Worm (Caenorhabditis elegans): Measurements from ENCODE around the gene plc-3.

- TF ChIP-seq zfp-3 (GFP tag; conservative IDR thresholded peaks at IDR 0.05) (no peak), ceh-82 (tag; optimal IDR thresholded peaks at IDR 0.05) (no peak), fos-1 (tag; optimal IDR thresholded peaks at IDR 0.05) (no peak), T26A8.4 (GFP tag; IDR thresholded peaks at IDR 0.05) (no peak), ctbp-1 (GFP tag; IDR thresholded peaks at IDR 0.05) (no peak), nhr-11 (tag; optimal IDR thresholded peaks at IDR 0.05) (no peak), unc-39 (tag; optimal IDR thresholded peaks at IDR 0.05) (no peak)
Observed at ce11 chrII:10247154-10247553, 24.5 kb downstream of the plc-3 start.

All from whole organism, L4 larva.